Worm (Caenorhabditis elegans) whole organism, L4/young adult: ENCODE measurements around the gene Y37E11B.5.

Source experiments
- W03F9.2 ChIP-seq: fragments of 150-350 bp; optimal IDR thresholded peaks from 2 replicates; lab custom pipeline; 2014; ENCODE audit warnings: missing biosample characterization, missing genetic modification characterization
- dao-5 ChIP-seq: sonication (generic microtip); optimal IDR thresholded peaks from 2 replicates; lab custom pipeline; 2016; ENCODE audit warnings: missing genotype, missing genetic modification characterization, moderate library complexity, missing compliant biosample characterization
- him-1 ChIP-seq: sonication (generic microtip); optimal IDR thresholded peaks from 2 replicates; lab custom pipeline; 2016; ENCODE audit warnings: missing genotype, missing genetic modification reagents, missing genetic modification characterization, missing compliant biosample characterization

- no peak for TF ChIP-seq him-1
- no peak for TF ChIP-seq W03F9.2 (tag; lab: Kevin White, UChicago)
- no peak for TF ChIP-seq dao-5 (tag; lab: Kevin White, UChicago)
Observed at ce11 chrIV:3608547-3609222, 10.3 kb upstream of the Y37E11B.5 start.
